Worm (Caenorhabditis elegans) whole organism, L3 larva: ENCODE data around the gene grd-14.
A peak's percentile ranks its signal among the peaks of the same experiment; 100 is the strongest.

Experiments
- R02D3.7 ChIP-seq: fragments of 150-350 bp; optimal IDR thresholded peaks from 2 replicates; lab custom pipeline; 2014; ENCODE audit warnings: missing biosample characterization, missing genetic modification characterization
- ZK546.5 ChIP-seq: sonication (generic microtip); optimal IDR thresholded peaks from 2 replicates; lab custom pipeline; 2017; ENCODE audit warnings: missing biosample characterization, missing genetic modification characterization
- aly-2 ChIP-seq: fragments of 150-350 bp; optimal IDR thresholded peaks from 2 replicates; lab custom pipeline; 2014; ENCODE audit warnings: missing biosample characterization, missing genetic modification characterization
- ceh-16 ChIP-seq: sonication (generic microtip); optimal IDR thresholded peaks from 2 replicates; lab custom pipeline; 2017; ENCODE audit warnings: missing biosample characterization, missing genetic modification characterization
- ceh-28 ChIP-seq: fragments of 150-350 bp; optimal IDR thresholded peaks from 2 replicates; lab custom pipeline; 2014; ENCODE audit warnings: missing biosample characterization, missing genetic modification reagents, missing genetic modification characterization
- daf-12 ChIP-seq: fragments of 150-350 bp; optimal IDR thresholded peaks from 2 replicates; lab custom pipeline; 2014; ENCODE audit warnings: missing biosample characterization, missing genetic modification reagents, missing genetic modification characterization
- elt-1 ChIP-seq: fragments of 150-350 bp; optimal IDR thresholded peaks from 2 replicates; lab custom pipeline; 2014; ENCODE audit warnings: missing biosample characterization, missing genetic modification characterization
- elt-2 ChIP-seq: sonication (generic microtip); optimal IDR thresholded peaks from 2 replicates; lab custom pipeline; 2016; ENCODE audit warnings: missing genetic modification reagents, mild to moderate bottlenecking, missing genetic modification characterization, missing compliant biosample characterization
- elt-3 ChIP-seq, 3 experiments: fragments of 150-350 bp in 1 of 3; sonication (generic microtip) in 2 of 3; optimal IDR thresholded peaks; 2 replicates in 2 of 3; 4 replicates in 1 of 3; lab custom pipeline; 2014 to 2017; ENCODE audit warnings: missing biosample characterization in 3 of 3, missing genetic modification characterization in 3 of 3
- fkh-10 ChIP-seq: sonication (generic microtip); optimal IDR thresholded peaks from 2 replicates; lab custom pipeline; 2017; ENCODE audit warnings: missing biosample characterization, missing genetic modification reagents, missing genetic modification characterization
- fos-1 ChIP-seq: fragments of 150-350 bp; optimal IDR thresholded peaks from 2 replicates; lab custom pipeline; 2014; ENCODE audit warnings: missing biosample characterization, missing genetic modification characterization
- jun-1 ChIP-seq: fragments of 150-350 bp; optimal IDR thresholded peaks from 2 replicates; lab custom pipeline; 2014; ENCODE audit warnings: missing biosample characterization, missing genetic modification reagents, missing genetic modification characterization
- lin-15B ChIP-seq: fragments of 150-350 bp; optimal IDR thresholded peaks from 2 replicates; lab custom pipeline; 2014; ENCODE audit warnings: missing biosample characterization, missing genetic modification characterization
- lin-39 ChIP-seq: fragments of 150-350 bp; optimal IDR thresholded peaks from 2 replicates; lab custom pipeline; 2018; ENCODE audit warnings: missing biosample characterization, missing genetic modification reagents, missing genetic modification characterization
- lsy-12 ChIP-seq: sonication (generic microtip); optimal IDR thresholded peaks from 2 replicates; lab custom pipeline; 2016; ENCODE audit warnings: mild to moderate bottlenecking, missing genetic modification characterization, missing compliant biosample characterization
- mdl-1 ChIP-seq: fragments of 150-350 bp; optimal IDR thresholded peaks from 2 replicates; lab custom pipeline; 2014; ENCODE audit warnings: missing biosample characterization, missing genetic modification characterization
- nfya-1 ChIP-seq: sonication (generic microtip); optimal IDR thresholded peaks from 2 replicates; lab custom pipeline; 2017; ENCODE audit warnings: missing genetic modification characterization, mild to moderate bottlenecking, missing compliant biosample characterization, antibody characterized with exemption, moderate library complexity; ENCODE audit not compliant: insufficient read depth
- nhr-11 ChIP-seq: fragments of 150-350 bp; optimal IDR thresholded peaks from 2 replicates; lab custom pipeline; 2014; ENCODE audit warnings: missing biosample characterization, missing genetic modification characterization
- nhr-23 ChIP-seq: fragments of 150-350 bp; optimal IDR thresholded peaks from 2 replicates; lab custom pipeline; 2014; ENCODE audit warnings: missing biosample characterization, missing genetic modification reagents, missing genetic modification characterization
- nhr-25 ChIP-seq: sonication (generic microtip); optimal IDR thresholded peaks from 2 replicates; lab custom pipeline; 2017; ENCODE audit warnings: missing biosample characterization, missing genetic modification characterization
- nhr-43 ChIP-seq: sonication (generic microtip); optimal IDR thresholded peaks from 2 replicates; lab custom pipeline; 2016; ENCODE audit warnings: mild to moderate bottlenecking, missing genetic modification characterization, missing compliant biosample characterization; ENCODE audit not compliant: poor library complexity, severe bottlenecking
- nhr-67 ChIP-seq: fragments of 150-350 bp; optimal IDR thresholded peaks from 2 replicates; lab custom pipeline; 2014; ENCODE audit warnings: missing biosample characterization, missing genetic modification characterization
- nhr-76 ChIP-seq: fragments of 150-350 bp; sonication (generic microtip); optimal IDR thresholded peaks from 5 replicates; lab custom pipeline; 2014; ENCODE audit warnings: missing biosample characterization, missing genetic modification characterization
- nhr-77 ChIP-seq: fragments of 150-350 bp; optimal IDR thresholded peaks from 2 replicates; lab custom pipeline; 2014; ENCODE audit warnings: missing biosample characterization, missing genetic modification characterization
- pha-4 ChIP-seq: fragments of 150-350 bp; optimal IDR thresholded peaks from 2 replicates; lab custom pipeline; 2014; ENCODE audit warnings: missing biosample characterization, missing genetic modification reagents, missing genetic modification characterization
- pqm-1 ChIP-seq: fragments of 150-350 bp; optimal IDR thresholded peaks from 2 replicates; lab custom pipeline; 2017; ENCODE audit warnings: missing biosample characterization, missing genetic modification characterization, inconsistent platforms
- sea-2 ChIP-seq: fragments of 150-350 bp; sonication (generic microtip); optimal IDR thresholded peaks from 4 replicates; lab custom pipeline; 2014; ENCODE audit warnings: missing biosample characterization, missing genetic modification reagents, missing genetic modification characterization
- skn-1 ChIP-seq: fragments of 150-350 bp; optimal IDR thresholded peaks from 2 replicates; lab custom pipeline; 2014; ENCODE audit warnings: missing biosample characterization, missing genetic modification characterization
- snpc-4 ChIP-seq: fragments of 150-350 bp; optimal IDR thresholded peaks from 2 replicates; lab custom pipeline; 2014; ENCODE audit warnings: missing biosample characterization, missing genetic modification characterization
- tbx-2 ChIP-seq: sonication (generic microtip); optimal IDR thresholded peaks from 2 replicates; lab custom pipeline; 2016; ENCODE audit warnings: mild to moderate bottlenecking, missing genetic modification characterization, missing compliant biosample characterization
- unc-39 ChIP-seq: sonication (generic microtip); optimal IDR thresholded peaks from 4 replicates; lab custom pipeline; 2017; ENCODE audit warnings: missing biosample characterization, missing genetic modification characterization
- unc-62 ChIP-seq: fragments of 150-350 bp; sonication (generic microtip); optimal IDR thresholded peaks from 4 replicates; lab custom pipeline; 2014; ENCODE audit warnings: missing biosample characterization, missing genetic modification reagents, missing genetic modification characterization
- ztf-11 ChIP-seq: fragments of 150-350 bp; optimal IDR thresholded peaks from 2 replicates; lab custom pipeline; 2014; ENCODE audit warnings: missing biosample characterization, missing genetic modification characterization
- ztf-4 ChIP-seq: fragments of 150-350 bp; optimal IDR thresholded peaks from 2 replicates; lab custom pipeline; 2014; ENCODE audit warnings: missing biosample characterization, missing genetic modification characterization

Gene grd-14

ce11 chrX:8492750-8493149 is 7.1 kb upstream of the grd-14 start:
- TF ChIP-seq pha-4 (peak; percentile 80), jun-1 (tag; lab: Kevin White, UChicago) (peak; percentile 1), elt-2 (tag; lab: Kevin White, UChicago) (peak; percentile 41), nfya-1 (tag; lab: Kevin White, UChicago) (no peak), lin-15B (tag; lab: Kevin White, UChicago) (no peak), ZK546.5 (tag; lab: Kevin White, UChicago) (no peak), pqm-1 (tag; lab: Kevin White, UChicago) (peak; percentile 17)

ce11 chrX:8495005-8495404 is 4.8 kb upstream of the grd-14 start, which contains the start of gene T01B10.5:
T01B10.5 (plus strand) TSS chrX:8495305.
- no peak for TF ChIP-seq nhr-77
- TF ChIP-seq fkh-10 (GFP tag; lab: Kevin White, UChicago) = no peak
- TF ChIP-seq tbx-2 (tag; lab: Kevin White, UChicago) = no peak
- TF ChIP-seq sea-2 (GFP tag; lab: Kevin White, UChicago) = no peak
- TF ChIP-seq mdl-1 (tag; lab: Kevin White, UChicago) = no peak
- TF ChIP-seq daf-12 (tag; lab: Kevin White, UChicago) = no peak
- no peak for TF ChIP-seq ztf-11
- TF ChIP-seq ztf-4 = no peak
- no peak for TF ChIP-seq jun-1 (tag; lab: Kevin White, UChicago)
- no peak for TF ChIP-seq unc-62 (GFP tag; lab: Kevin White, UChicago)
- no peak for TF ChIP-seq skn-1

ce11 chrX:8500922-8501321 is 1.1 kb downstream of the grd-14 start, which contains the start of gene grd-4:
grd-4 (plus strand) TSS chrX:8501222.
- TF ChIP-seq lsy-12 (tag; lab: Kevin White, UChicago) = no peak
- peak; percentile 49 for TF ChIP-seq nhr-25 (tag; lab: Kevin White, UChicago)
- TF ChIP-seq elt-1 = peak; percentile 77
- TF ChIP-seq, all 47 proteins: peak for 2

- TF ChIP-seq nhr-25 (tag; lab: Kevin White, UChicago) (peak; percentile 15), nhr-23 (peak; percentile 71), nhr-43 (tag; lab: Kevin White, UChicago) (peak; percentile 60), nhr-76 (tag; lab: Kevin White, UChicago) (no peak), mdl-1 (tag; lab: Kevin White, UChicago) (no peak), lin-39 (tag; lab: Kevin White, UChicago) (no peak)
These were observed 4.4 kb downstream of the grd-14 start for ce11 chrX:8504207-8504606.

- TF ChIP-seq tbx-2 (tag; lab: Kevin White, UChicago) = no peak
- peak; percentile 76 for TF ChIP-seq nhr-23
These were observed 7.2 kb downstream of the grd-14 start for ce11 chrX:8507053-8507452.

ce11 chrX:8507576-8507975 is 7.8 kb downstream of the grd-14 start, which contains the start of gene H03E18.1:
H03E18.1 (plus strand) TSS chrX:8507876.
- TF ChIP-seq unc-62 (GFP tag; lab: Kevin White, UChicago) (no peak), ceh-16 (tag; lab: Kevin White, UChicago) (no peak), tbx-2 (tag; lab: Kevin White, UChicago) (no peak), nhr-67 (no peak), mdl-1 (tag; lab: Kevin White, UChicago) (no peak), aly-2 (no peak)

- TF ChIP-seq snpc-4 (tag; lab: Kevin White, UChicago) = no peak
- TF ChIP-seq ztf-4 = no peak
- TF ChIP-seq fos-1 = no peak
- TF ChIP-seq R02D3.7 (tag; lab: Kevin White, UChicago) = no peak
- TF ChIP-seq elt-3 (tag; optimal IDR thresholded peaks at IDR 0.05; lab: Kevin White, UChicago) = no peak
- no peak for TF ChIP-seq unc-62 (GFP tag; lab: Kevin White, UChicago)
- no peak for TF ChIP-seq lsy-12 (tag; lab: Kevin White, UChicago)
- no peak for TF ChIP-seq nhr-11 (tag; lab: Kevin White, UChicago)
- TF ChIP-seq ceh-28 (tag; lab: Kevin White, UChicago) = no peak
- TF ChIP-seq elt-2 (tag; lab: Kevin White, UChicago) = no peak
- TF ChIP-seq unc-39 (tag; lab: Kevin White, UChicago) = no peak
- TF ChIP-seq nhr-67 = no peak
- TF ChIP-seq ZK546.5 (tag; lab: Kevin White, UChicago) = no peak
These were observed 9.3 kb downstream of the grd-14 start for ce11 chrX:8509088-8509487.
